Worm (Caenorhabditis elegans): ENCODE data around the gene sec-10.

Gene sec-10

ce11 chrIV:7790801-7791588, 8.7 kb upstream of the sec-10 start, which contains the start of gene rsp-6 (continued):
- TF ChIP-seq F10B5.3 (tag; optimal IDR thresholded peaks at IDR 0.05) (no peak), Y105C5A.15 (GFP tag; IDR thresholded peaks at IDR 0.05) (0 out of 2 replicates have a peak, but pooled peaks have one; percentile 51), arid-1 (GFP tag; conservative IDR thresholded peaks at IDR 0.05) (peak; percentile 69), nhr-25 (tag; optimal IDR thresholded peaks at IDR 0.05; ENCODE audit: borderline replicate concordance, insufficient read depth) (peak; percentile 29), Y5F2A.4 (GFP tag; optimal IDR thresholded peaks at IDR 0.05) (no peak), hlh-11 (tag; optimal IDR thresholded peaks at IDR 0.05) (peak; percentile 90), daf-16 (GFP tag; optimal IDR thresholded peaks at IDR 0.05) (peak in 1 of 2 experiments; percentile 1), daf-16 (tag; optimal IDR thresholded peaks at IDR 0.05) (peak; percentile 77), nhr-237 (tag; optimal IDR thresholded peaks at IDR 0.05) (no peak), saeg-2 (GFP tag; IDR thresholded peaks at IDR 0.05) (no peak), nhr-77 (tag; optimal IDR thresholded peaks at IDR 0.05) (peak; percentile 78), D1046.2 (GFP tag; IDR thresholded peaks at IDR 0.05) (peak; percentile 99), nhr-42 (GFP tag; IDR thresholded peaks at IDR 0.05) (no peak), dpl-1 (GFP tag; optimal IDR thresholded peaks at IDR 0.05) (peak; percentile 92), ceh-28 (tag; optimal IDR thresholded peaks at IDR 0.05) (no peak), mdt-29 (GFP tag; IDR thresholded peaks at IDR 0.05) (no peak), madf-9 (GFP tag; conservative IDR thresholded peaks at IDR 0.05) (peak; percentile 72), T26A8.4 (GFP tag; IDR thresholded peaks at IDR 0.05) (peak; percentile 69), skn-1 (tag; optimal IDR thresholded peaks at IDR 0.05) (no peak), lin-1 (GFP tag; IDR thresholded peaks at IDR 0.05) (no peak), attf-4 (tag; optimal IDR thresholded peaks at IDR 0.05) (no peak), zfp-3 (GFP tag; conservative IDR thresholded peaks at IDR 0.05) (0 out of 2 replicates have a peak, but pooled peaks have one; percentile 33), nhr-11 (tag; optimal IDR thresholded peaks at IDR 0.05) (peak; percentile 78), lin-13 (GFP tag; optimal IDR thresholded peaks at IDR 0.05) (peak; percentile 75), sdz-12 (GFP tag; optimal IDR thresholded peaks at IDR 0.05) (no peak), ceh-44 (GFP tag; IDR thresholded peaks at IDR 0.05) (peak; percentile 56; the same call in 1 of the 2 replicates), jun-1 (tag; optimal IDR thresholded peaks at IDR 0.05) (peak; percentile 15), mxl-3 (GFP tag; optimal IDR thresholded peaks at IDR 0.05) (peak; percentile 62), F44E2.7 (GFP tag; IDR thresholded peaks at IDR 0.05) (no peak), unc-130 (GFP tag; optimal IDR thresholded peaks at IDR 0.05) (peak; percentile 74), cey-2 (tag; optimal IDR thresholded peaks at IDR 0.05; ENCODE audit: borderline replicate concordance, insufficient read depth) (no peak), tag-97 (GFP tag; IDR thresholded peaks at IDR 0.05) (no peak), zag-1 (tag; optimal IDR thresholded peaks at IDR 0.05) (no peak), aly-2 (tag; optimal IDR thresholded peaks at IDR 0.05) (no peak), zip-2 (tag; optimal IDR thresholded peaks at IDR 0.05) (no peak), lin-38 (GFP tag; IDR thresholded peaks at IDR 0.05) (peak; percentile 86), mep-1 (tag; optimal IDR thresholded peaks at IDR 0.05) (peak; percentile 91), lin-39 (tag; optimal IDR thresholded peaks at IDR 0.05) (no peak), aha-1 (tag) (peak; percentile 96), nhr-10 (tag; optimal IDR thresholded peaks at IDR 0.05) (no peak), dmd-9 (GFP tag; IDR thresholded peaks at IDR 0.05) (no peak), hif-1 (tag; optimal IDR thresholded peaks at IDR 0.05) (peak in 1 of 2 experiments; percentile 75), lir-3 (tag; optimal IDR thresholded peaks at IDR 0.05) (no peak), F26F4.8 (GFP tag; conservative IDR thresholded peaks at IDR 0.05) (no peak), ceh-20 (GFP tag; IDR thresholded peaks at IDR 0.05) (no peak), nhr-111 (GFP tag; optimal IDR thresholded peaks at IDR 0.05) (no peak), ceh-62 (tag; optimal IDR thresholded peaks at IDR 0.05) (no peak), F37D6.2 (tag; optimal IDR thresholded peaks at IDR 0.05) (peak; percentile 33), egl-27 (tag; optimal IDR thresholded peaks at IDR 0.05) (no peak), nhr-6 (tag; optimal IDR thresholded peaks at IDR 0.05) (peak; percentile 81), ztf-11 (tag; optimal IDR thresholded peaks at IDR 0.05) (no peak)
